Worm (Caenorhabditis elegans) whole organism, L1 larva: Measurements from ENCODE around the gene sra-10.

Experiments
- C04F5.9 ChIP-seq: sonication (generic microtip); optimal IDR thresholded peaks from 2 replicates; lab custom pipeline; 2016; ENCODE audit warnings: missing genetic modification characterization, missing compliant biosample characterization
- F16B12.6 ChIP-seq: fragments of 150-350 bp; optimal IDR thresholded peaks from 2 replicates; lab custom pipeline; 2014; ENCODE audit warnings: missing biosample characterization, missing genetic modification characterization
- aha-1 ChIP-seq: fragments of 150-350 bp; optimal IDR thresholded peaks from 2 replicates; lab custom pipeline; 2014; ENCODE audit warnings: missing biosample characterization, missing genetic modification characterization
- aly-2 ChIP-seq: fragments of 150-350 bp; optimal IDR thresholded peaks from 2 replicates; lab custom pipeline; 2014; ENCODE audit warnings: missing biosample characterization, missing genetic modification characterization
- ama-1 ChIP-seq: fragments of 150-350 bp; optimal IDR thresholded peaks from 2 replicates; lab custom pipeline; 2014
- blmp-1 ChIP-seq: fragments of 150-350 bp; optimal IDR thresholded peaks from 2 replicates; lab custom pipeline; 2014; ENCODE audit warnings: missing biosample characterization, missing genetic modification characterization
- ceh-63 ChIP-seq: fragments of 200-800 bp; sonication (Bioruptor generic); optimal IDR thresholded peaks from 2 replicates; lab custom pipeline; 2018; ENCODE audit warnings: mild to moderate bottlenecking, missing genetic modification characterization, missing compliant biosample characterization
- ceh-8 ChIP-seq: fragments of 200-800 bp; sonication (Bioruptor generic); optimal IDR thresholded peaks from 2 replicates; lab custom pipeline; 2018; ENCODE audit warnings: mild to moderate bottlenecking, missing genetic modification characterization, moderate library complexity, missing compliant biosample characterization
- ceh-82 ChIP-seq, 3 experiments: fragments of 150-350 bp in 1 of 3; sonication (generic microtip) in 2 of 3; optimal IDR thresholded peaks; 2 replicates each; lab custom pipeline; 2014 to 2017; ENCODE audit warnings: missing biosample characterization in 3 of 3, missing genetic modification characterization in 3 of 3
- ces-1 ChIP-seq: fragments of 150-350 bp; optimal IDR thresholded peaks from 2 replicates; lab custom pipeline; 2014; ENCODE audit warnings: missing biosample characterization, missing genetic modification reagents, missing genetic modification characterization
- efl-1 ChIP-seq, 4 experiments: fragments of 150-350 bp; optimal IDR thresholded peaks in 3 of 4; peaks in 1 of 4; 1 replicate in 1 of 4; 2 replicates in 3 of 4; lab custom pipeline; 2014; ENCODE audit warnings: missing biosample characterization in 2 of 4, missing genetic modification characterization in 2 of 4, missing genetic modification reagents in 2 of 4
- elt-2 ChIP-seq: sonication (generic microtip); optimal IDR thresholded peaks from 2 replicates; lab custom pipeline; 2016; ENCODE audit warnings: missing genetic modification characterization, mild to moderate bottlenecking, inconsistent platforms, missing compliant biosample characterization, missing genetic modification reagents
- elt-3 ChIP-seq, 6 experiments: fragments of 150-350 bp in 1 of 6; sonication (generic microtip); optimal IDR thresholded peaks; 2 replicates each; lab custom pipeline; 2017 to 2018; ENCODE audit warnings: missing biosample characterization in 6 of 6, missing genetic modification characterization in 6 of 6, inconsistent platforms in 1 of 6
- fkh-4 ChIP-seq: sonication (generic microtip); optimal IDR thresholded peaks from 2 replicates; lab custom pipeline; 2016; ENCODE audit warnings: missing compliant biosample characterization, missing genetic modification characterization, borderline replicate concordance
- fkh-8 ChIP-seq: sonication (generic microtip); optimal IDR thresholded peaks from 2 replicates; lab custom pipeline; 2016; ENCODE audit warnings: mild to moderate bottlenecking, missing genetic modification characterization, missing compliant biosample characterization
- fos-1 ChIP-seq: fragments of 150-350 bp; optimal IDR thresholded peaks from 2 replicates; lab custom pipeline; 2014; ENCODE audit warnings: missing biosample characterization, missing genetic modification characterization
- grh-1 ChIP-seq: fragments of 200-800 bp; sonication (Bioruptor generic); IDR thresholded peaks from 2 replicates; pipeline ENCODE4 v1.3.6; 2022; ENCODE audit warnings: missing genetic modification reagents, missing genetic modification characterization, missing compliant biosample characterization
- hlh-17 ChIP-seq: fragments of 200-800 bp; sonication (Bioruptor generic); optimal IDR thresholded peaks from 2 replicates; lab custom pipeline; 2018; ENCODE audit warnings: missing genetic modification characterization, mild to moderate bottlenecking, missing compliant biosample characterization, moderate library complexity, borderline replicate concordance
- hlh-4 ChIP-seq: sonication (generic microtip); optimal IDR thresholded peaks from 2 replicates; lab custom pipeline; 2016; ENCODE audit warnings: mild to moderate bottlenecking, missing genetic modification characterization, missing compliant biosample characterization
- lin-13 ChIP-seq: fragments of 150-350 bp; optimal IDR thresholded peaks from 2 replicates; lab custom pipeline; 2014; ENCODE audit warnings: missing biosample characterization, missing genetic modification reagents, missing genetic modification characterization
- lin-14 ChIP-seq: fragments of 200-800 bp; sonication (Bioruptor generic); optimal IDR thresholded peaks from 2 replicates; lab custom pipeline; 2018; ENCODE audit warnings: mild to moderate bottlenecking, missing genetic modification characterization, moderate library complexity, missing compliant biosample characterization
- lin-39 ChIP-seq: fragments of 150-350 bp; optimal IDR thresholded peaks from 2 replicates; lab custom pipeline; 2014; ENCODE audit warnings: missing biosample characterization, missing genetic modification reagents, missing genetic modification characterization
- lir-3 ChIP-seq: sonication (generic microtip); optimal IDR thresholded peaks from 2 replicates; lab custom pipeline; 2016; ENCODE audit warnings: mild to moderate bottlenecking, missing genetic modification characterization, moderate library complexity, missing compliant biosample characterization; ENCODE audit not compliant: poor library complexity
- lsy-2 ChIP-seq, 2 experiments: fragments of 150-350 bp; optimal IDR thresholded peaks; 2 replicates each; lab custom pipeline; 2014; ENCODE audit warnings: missing biosample characterization in 2 of 2, missing genetic modification characterization in 2 of 2
- mab-9 ChIP-seq: fragments of 200-800 bp; sonication (Bioruptor generic); IDR thresholded peaks from 2 replicates; pipeline ENCODE4 v1.3.6; 2022; ENCODE audit warnings: missing genetic modification reagents, missing genetic modification characterization, missing compliant biosample characterization
- mef-2 ChIP-seq: fragments of 150-350 bp; optimal IDR thresholded peaks from 2 replicates; lab custom pipeline; 2014; ENCODE audit warnings: missing biosample characterization, missing genetic modification characterization
- nhr-11 ChIP-seq: fragments of 150-350 bp; optimal IDR thresholded peaks from 2 replicates; lab custom pipeline; 2014; ENCODE audit warnings: missing biosample characterization, missing genetic modification characterization
- nhr-12 ChIP-seq: sonication (generic microtip); optimal IDR thresholded peaks from 2 replicates; lab custom pipeline; 2017; ENCODE audit warnings: missing biosample characterization, missing genetic modification characterization
- nhr-19 ChIP-seq: fragments of 200-800 bp; sonication (Bioruptor generic); conservative IDR thresholded peaks from 2 replicates; pipeline ENCODE4 v1.3.6; 2022; ENCODE audit warnings: missing genetic modification characterization, missing compliant biosample characterization
- nhr-28 ChIP-seq: fragments of 150-350 bp; optimal IDR thresholded peaks from 2 replicates; lab custom pipeline; 2014; ENCODE audit warnings: missing biosample characterization, missing genetic modification characterization
- nhr-47 ChIP-seq: sonication (generic microtip); optimal IDR thresholded peaks from 2 replicates; lab custom pipeline; 2016; ENCODE audit warnings: mild to moderate bottlenecking, missing genetic modification characterization, moderate library complexity, missing compliant biosample characterization
- nhr-76 ChIP-seq: sonication (generic microtip); optimal IDR thresholded peaks from 2 replicates; lab custom pipeline; 2017; ENCODE audit warnings: missing biosample characterization, missing genetic modification characterization
- nhr-90 ChIP-seq: sonication (generic microtip); optimal IDR thresholded peaks from 2 replicates; lab custom pipeline; 2016; ENCODE audit warnings: mild to moderate bottlenecking, missing genetic modification characterization, missing compliant biosample characterization; ENCODE audit not compliant: poor library complexity
- pag-3 ChIP-seq: sonication (generic microtip); optimal IDR thresholded peaks from 2 replicates; lab custom pipeline; 2017; ENCODE audit warnings: missing genetic modification characterization, mild to moderate bottlenecking, missing compliant biosample characterization, antibody characterized with exemption, borderline replicate concordance; ENCODE audit not compliant: insufficient read depth
- pqm-1 ChIP-seq: sonication (generic microtip); optimal IDR thresholded peaks from 3 replicates; lab custom pipeline; 2017; ENCODE audit warnings: missing biosample characterization, missing genetic modification characterization
- rnt-1 ChIP-seq: sonication (generic microtip); optimal IDR thresholded peaks from 2 replicates; lab custom pipeline; 2016; ENCODE audit warnings: mild to moderate bottlenecking, missing genetic modification characterization, moderate library complexity, missing compliant biosample characterization
- skn-1 ChIP-seq: fragments of 150-350 bp; optimal IDR thresholded peaks from 2 replicates; lab custom pipeline; 2014; ENCODE audit warnings: missing biosample characterization, missing genetic modification characterization
- sptf-1 ChIP-seq: fragments of 150-350 bp; optimal IDR thresholded peaks from 2 replicates; lab custom pipeline; 2014; ENCODE audit warnings: missing biosample characterization, missing genetic modification characterization
- sup-37 ChIP-seq: fragments of 200-800 bp; sonication (Bioruptor generic); optimal IDR thresholded peaks from 2 replicates; lab custom pipeline; 2018; ENCODE audit warnings: mild to moderate bottlenecking, missing genetic modification characterization, missing compliant biosample characterization
- swsn-7 ChIP-seq: sonication (generic microtip); optimal IDR thresholded peaks from 2 replicates; lab custom pipeline; 2016; ENCODE audit warnings: missing genetic modification characterization, missing compliant biosample characterization
- tlp-1 ChIP-seq: fragments of 150-350 bp; optimal IDR thresholded peaks from 2 replicates; lab custom pipeline; 2014; ENCODE audit warnings: missing biosample characterization, missing genetic modification characterization
- unc-30 ChIP-seq: sonication (generic microtip); optimal IDR thresholded peaks from 2 replicates; lab custom pipeline; 2017; ENCODE audit warnings: missing biosample characterization, missing genetic modification characterization
- unc-62 ChIP-seq: fragments of 150-350 bp; optimal IDR thresholded peaks from 2 replicates; lab custom pipeline; 2014; ENCODE audit warnings: missing biosample characterization, missing genetic modification reagents, missing genetic modification characterization
- unc-86 ChIP-seq: sonication (generic microtip); optimal IDR thresholded peaks from 2 replicates; lab custom pipeline; 2016; ENCODE audit warnings: missing genetic modification characterization, missing compliant biosample characterization
- unc-98 ChIP-seq: fragments of 200-800 bp; sonication (Bioruptor generic); IDR thresholded peaks from 2 replicates; pipeline ENCODE4 v1.3.6; 2022; ENCODE audit warnings: missing genetic modification characterization, missing compliant biosample characterization
- xbp-1 ChIP-seq: sonication (generic microtip); optimal IDR thresholded peaks from 2 replicates; lab custom pipeline; 2016; ENCODE audit warnings: missing genetic modification characterization, missing compliant biosample characterization
- ztf-11 ChIP-seq, 2 experiments: sonication (generic microtip); optimal IDR thresholded peaks; 2 replicates each; lab custom pipeline; 2016 to 2017; ENCODE audit warnings: missing genetic modification characterization in 2 of 2, missing biosample characterization in 1 of 2, missing compliant biosample characterization in 1 of 2
- ztf-4 ChIP-seq: fragments of 150-350 bp; optimal IDR thresholded peaks from 2 replicates; lab custom pipeline; 2014; ENCODE audit warnings: missing biosample characterization, missing genetic modification characterization

sra-10 gene

DNA sequence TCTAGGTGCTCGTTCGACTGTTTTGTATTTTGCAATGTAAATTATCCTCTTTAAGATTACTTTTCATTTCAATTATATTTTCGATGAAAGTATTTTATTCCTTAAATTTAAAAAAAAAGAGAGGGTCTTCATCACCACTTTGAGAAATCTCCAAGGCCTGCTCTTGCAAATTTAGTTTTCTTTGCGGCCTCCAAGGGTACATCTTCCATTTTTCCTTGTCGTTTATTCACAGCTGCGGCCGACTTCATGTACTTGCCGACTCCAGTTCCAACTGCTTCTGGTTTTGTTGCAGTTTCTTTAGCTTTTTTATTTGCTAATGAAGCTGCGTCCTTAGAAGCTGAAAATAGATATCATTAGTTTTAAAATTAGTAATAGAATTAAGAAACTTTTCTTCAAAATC is 24.2 kb downstream of the sra-10 start:
- TF ChIP-seq ceh-82 (tag; optimal IDR thresholded peaks at IDR 0.05; lab: Kevin White, UChicago) (no peak), swsn-7 (tag; lab: Kevin White, UChicago) (no peak), unc-30 (tag; lab: Kevin White, UChicago) (no peak), hlh-4 (tag; lab: Kevin White, UChicago) (no peak), lin-14 (no peak), nhr-90 (tag; lab: Kevin White, UChicago) (no peak), unc-62 (GFP tag; lab: Kevin White, UChicago) (no peak), blmp-1 (tag; lab: Kevin White, UChicago) (no peak), tlp-1 (tag; lab: Kevin White, UChicago) (no peak), nhr-76 (no peak), nhr-11 (tag; lab: Kevin White, UChicago) (no peak), rnt-1 (no peak), ceh-8 (GFP tag; lab: Kevin White, UChicago) (no peak), xbp-1 (tag; lab: Kevin White, UChicago) (no peak), elt-3 (tag; optimal IDR thresholded peaks at IDR 0.05; lab: Kevin White, UChicago) (no peak), lsy-2 (tag; optimal IDR thresholded peaks at IDR 0.05; lab: Kevin White, UChicago) (no peak), elt-2 (tag; lab: Kevin White, UChicago) (no peak), unc-86 (no peak), nhr-28 (tag; lab: Kevin White, UChicago) (no peak), grh-1 (no peak)

DNA sequence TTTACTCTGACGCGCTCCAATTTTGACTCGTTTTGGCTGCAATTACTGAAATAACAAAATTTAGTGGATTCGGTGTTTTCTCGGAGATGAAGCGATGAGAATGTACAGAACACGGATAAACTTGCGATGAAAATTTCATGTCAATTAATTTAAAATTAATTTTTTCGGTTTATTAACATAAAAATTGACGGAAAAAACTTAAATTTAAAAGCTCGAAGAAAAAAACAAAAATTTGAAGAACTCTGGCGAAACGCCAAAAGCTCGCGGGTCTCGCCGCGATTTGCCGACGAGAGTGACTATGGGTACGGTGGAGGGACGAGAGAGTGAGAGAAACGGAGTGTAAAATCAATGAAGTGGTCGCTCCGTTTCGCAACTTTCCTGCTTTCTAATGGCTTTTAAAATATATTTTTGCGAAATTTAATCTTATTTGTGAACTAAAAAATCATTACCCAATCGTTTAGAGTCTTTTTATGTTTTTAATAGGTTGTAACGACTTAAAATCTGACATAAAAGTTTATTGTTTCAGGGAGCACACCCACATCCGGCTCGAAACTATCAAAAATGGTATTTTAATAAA is 26.1 kb downstream of the sra-10 start, which contains the start of the genes gmps-1 and cap-2:
Gene gmps-1 (minus strand): TSS at position 51 of the 577 bp plus-strand sequence.
Gene cap-2 (plus strand): TSS at position 527 of the 577 bp plus-strand sequence.
- TF ChIP-seq fkh-4: peak; percentile 85
- peak; percentile 91 for TF ChIP-seq lir-3 (tag; lab: Kevin White, UChicago)
- TF ChIP-seq lin-39 (tag; lab: Kevin White, UChicago): peak; percentile 97
- peak; percentile 42 to 92 for TF ChIP-seq ztf-11 (tag; optimal IDR thresholded peaks at IDR 0.05; lab: Kevin White, UChicago)
- peak; percentile 85 for TF ChIP-seq aha-1 (tag; lab: Kevin White, UChicago)
- peak; percentile 78 for TF ChIP-seq ama-1 (lab: Kevin White, UChicago)
- TF ChIP-seq pqm-1 (tag; lab: Kevin White, UChicago): no peak
- TF ChIP-seq mab-9: peak; percentile 95
- peak; percentile 95 to 97 for TF ChIP-seq efl-1 (optimal IDR thresholded peaks at IDR 0.05; lab: Kevin White, UChicago)
- TF ChIP-seq efl-1 (GFP tag; optimal IDR thresholded peaks at IDR 0.05 in 1 of 2; lab: Kevin White, UChicago): peak; percentile 83 to 99
- peak; percentile 93 for TF ChIP-seq aly-2 (tag; lab: Kevin White, UChicago)
- TF ChIP-seq F16B12.6: peak; percentile 71
- peak; percentile 96 for TF ChIP-seq skn-1 (tag; lab: Kevin White, UChicago)
- peak; percentile 93 for TF ChIP-seq fos-1 (tag; lab: Kevin White, UChicago)
- no peak for TF ChIP-seq nhr-76
- TF ChIP-seq C04F5.9 (tag; lab: Kevin White, UChicago): peak; percentile 100
- TF ChIP-seq ztf-4 (tag; lab: Kevin White, UChicago): peak; percentile 96
- TF ChIP-seq sup-37: peak; percentile 96
- no peak for TF ChIP-seq sptf-1
- TF ChIP-seq nhr-28 (tag; lab: Kevin White, UChicago): no peak
- TF ChIP-seq blmp-1 (tag; lab: Kevin White, UChicago): peak; percentile 81
- TF ChIP-seq unc-98 (GFP tag; lab: Robert Waterston, UW): peak; percentile 67; the same call in 1 of the 2 replicates
- TF ChIP-seq ceh-63 (GFP tag; lab: Kevin White, UChicago): no peak
- TF ChIP-seq hlh-17 (GFP tag; lab: Kevin White, UChicago): no peak
- TF ChIP-seq lin-14: peak; percentile 96
- peak; percentile 95 for TF ChIP-seq lin-13 (GFP tag; lab: Kevin White, UChicago)
- TF ChIP-seq tlp-1 (tag; lab: Kevin White, UChicago): no peak
- peak; percentile 100 for TF ChIP-seq lsy-2 (tag; optimal IDR thresholded peaks at IDR 0.05; lab: Kevin White, UChicago)
- TF ChIP-seq ces-1 (GFP tag; lab: Kevin White, UChicago): no peak
- no peak for TF ChIP-seq nhr-12 (tag; lab: Kevin White, UChicago)
- no peak for TF ChIP-seq hlh-4 (tag; lab: Kevin White, UChicago)
- TF ChIP-seq pag-3 (tag; lab: Kevin White, UChicago): no peak
- TF ChIP-seq grh-1: peak; percentile 95
- TF ChIP-seq fkh-8: peak; percentile 96
- TF ChIP-seq nhr-11 (tag; lab: Kevin White, UChicago): peak; percentile 92
- TF ChIP-seq ceh-82 (tag; optimal IDR thresholded peaks at IDR 0.05; lab: Kevin White, UChicago): peak; percentile 96 to 99 (median 98)
- TF ChIP-seq mef-2 (tag; lab: Kevin White, UChicago): peak; percentile 24
- TF ChIP-seq nhr-47 (tag; lab: Kevin White, UChicago): peak; percentile 98
- TF ChIP-seq nhr-19: peak; percentile 97
- peak; percentile 78 for TF ChIP-seq unc-62 (GFP tag; lab: Kevin White, UChicago)
- peak; percentile 87 for TF ChIP-seq elt-2 (tag; lab: Kevin White, UChicago)
